Fruit fly (Drosophila melanogaster): ENCODE data around the gene CG13999.

The CG13999 gene

DNA sequence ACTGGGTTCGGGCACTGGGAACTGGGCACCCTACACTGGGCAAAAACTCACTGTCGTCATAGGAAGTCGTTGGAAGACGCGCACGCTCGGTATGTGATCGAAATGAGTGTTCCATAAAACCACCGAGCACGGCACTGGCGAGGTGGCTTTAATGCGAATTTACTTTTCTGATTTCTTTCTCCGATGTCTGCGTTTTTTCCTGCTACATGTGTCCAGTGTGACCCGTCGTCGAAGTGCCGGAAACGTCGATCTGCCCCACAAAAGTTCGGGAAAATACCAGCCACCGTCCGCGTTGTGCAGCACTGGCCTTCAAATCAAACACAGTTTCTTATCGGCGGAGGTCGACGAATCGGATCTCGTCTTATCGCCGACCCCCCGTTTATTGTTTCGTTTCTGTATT, 43.0 kb upstream of the CG13999 start, which contains the start of gene Kdm5 (continued):
- TF ChIP-seq CG11247 (GFP tag; IDR thresholded peaks at IDR 0.05) (peak; percentile 41; the same call in 1 of the 2 replicates), seq (GFP tag; IDR thresholded peaks at IDR 0.05) (no peak), nmo (GFP tag; optimal IDR thresholded peaks at IDR 0.05) (peak; percentile 25), gsb (GFP tag; IDR thresholded peaks at IDR 0.05) (no peak), CG12236 (GFP tag; optimal IDR thresholded peaks at IDR 0.05) (no peak), Bdp1 (GFP tag; optimal IDR thresholded peaks at IDR 0.05) (no peak), CG30020 (tag; optimal IDR thresholded peaks at IDR 0.05) (peak; percentile 1), ewg (GFP tag; optimal IDR thresholded peaks at IDR 0.05) (peak; percentile 51), gsb-n (tag; optimal IDR thresholded peaks at IDR 0.05) (no peak), CG14965 (GFP tag; optimal IDR thresholded peaks at IDR 0.05; ENCODE audit: borderline replicate concordance) (no peak), CG17568 (GFP tag; optimal IDR thresholded peaks at IDR 0.05) (no peak), Taf1 (GFP tag; IDR thresholded peaks at IDR 0.05) (no peak), CG9437 (GFP tag; optimal IDR thresholded peaks at IDR 0.05) (no peak), sens (GFP tag) (peak; percentile 53), Dp (GFP tag; optimal IDR thresholded peaks at IDR 0.05) (peak; percentile 60), NK7.1 (GFP tag; optimal IDR thresholded peaks at IDR 0.05) (no peak), bab2 (GFP tag; optimal IDR thresholded peaks at IDR 0.05) (no peak), Fer3 (tag; optimal IDR thresholded peaks at IDR 0.05) (peak; percentile 11), kni (GFP tag; optimal IDR thresholded peaks at IDR 0.05) (no peak), az2 (GFP tag; optimal IDR thresholded peaks at IDR 0.05) (no peak), eyg (GFP tag; optimal IDR thresholded peaks at IDR 0.05) (no peak), ash1 (GFP tag; optimal IDR thresholded peaks at IDR 0.05) (no peak), Pdp1 (GFP tag; optimal IDR thresholded peaks at IDR 0.05) (peak in 1 of 2 experiments; percentile 50), Vsx1 (GFP tag; optimal IDR thresholded peaks at IDR 0.05) (peak; percentile 48), CG3163 (GFP tag; optimal IDR thresholded peaks at IDR 0.05) (no peak), CG3838 (GFP tag; optimal IDR thresholded peaks at IDR 0.05) (no peak), CG12219 (GFP tag; optimal IDR thresholded peaks at IDR 0.05) (no peak), CG6175 (GFP tag; IDR thresholded peaks at IDR 0.05) (no peak), CG7928 (GFP tag; optimal IDR thresholded peaks at IDR 0.05) (no peak), dan (GFP tag; IDR thresholded peaks at IDR 0.05) (no peak), sug (tag; optimal IDR thresholded peaks at IDR 0.05) (peak; percentile 99), chn (GFP tag; optimal IDR thresholded peaks at IDR 0.05) (peak; percentile 28), Abd-B (GFP tag; optimal IDR thresholded peaks at IDR 0.05) (no peak), CG17829 (tag; optimal IDR thresholded peaks at IDR 0.05) (peak; percentile 42), pfk (GFP tag; optimal IDR thresholded peaks at IDR 0.05) (no peak), CG31365 (tag; optimal IDR thresholded peaks at IDR 0.05) (no peak), CG17359 (tag; optimal IDR thresholded peaks at IDR 0.05) (no peak), Nf-YC (tag; optimal IDR thresholded peaks at IDR 0.05) (peak; percentile 68), CG1602 (GFP tag; optimal IDR thresholded peaks at IDR 0.05) (no peak), YL-1 (GFP tag; optimal IDR thresholded peaks at IDR 0.05) (peak; percentile 65), CG10654 (GFP tag; optimal IDR thresholded peaks at IDR 0.05) (no peak), CG6683 (GFP tag; optimal IDR thresholded peaks at IDR 0.05) (no peak)

DNA sequence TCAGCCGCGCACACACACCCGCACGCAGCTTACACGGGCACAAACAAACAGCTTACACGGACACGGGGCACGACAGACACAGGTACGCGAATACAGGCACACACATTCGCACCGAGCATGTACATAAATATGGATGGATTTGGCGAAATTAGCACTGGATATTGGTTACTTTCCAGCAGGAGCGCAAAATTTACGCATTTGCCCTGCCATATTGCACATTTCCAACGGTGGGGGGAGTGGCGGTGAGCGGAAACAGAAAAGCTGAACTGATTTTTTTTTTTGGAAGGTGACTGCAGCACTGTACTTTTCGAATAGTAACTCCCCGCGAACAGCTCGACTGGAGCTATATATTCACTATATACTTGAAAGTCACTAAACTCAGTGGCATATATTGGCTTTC, 42.1 kb upstream of the CG13999 start:
- TF ChIP-seq CG10462 (GFP tag; optimal IDR thresholded peaks at IDR 0.05), result no peak
- TF ChIP-seq sqz (GFP tag; optimal IDR thresholded peaks at IDR 0.05), result peak; percentile 0
- TF ChIP-seq CG4404 (GFP tag; IDR thresholded peaks at IDR 0.05), result no peak
- peak; percentile 58 for TF ChIP-seq crol (GFP tag; IDR thresholded peaks at IDR 0.05)
- no peak for TF ChIP-seq sd (tag; optimal IDR thresholded peaks at IDR 0.05)
- peak; percentile 63 for TF ChIP-seq sens (GFP tag)
